Fruit fly (Drosophila melanogaster): Measurements from ENCODE around the gene CG13895.

Gene CG13895

dm6 chr3L:754612-755011, 46.6 kb upstream of the CG13895 start (continued):
- no peak for TF ChIP-seq CG11247 (GFP tag; IDR thresholded peaks at IDR 0.05)
- no peak for TF ChIP-seq Dip3 (GFP tag; optimal IDR thresholded peaks at IDR 0.05)
- TF ChIP-seq toy (GFP tag; IDR thresholded peaks at IDR 0.05), result no peak
- no peak for TF ChIP-seq CG17568 (GFP tag; optimal IDR thresholded peaks at IDR 0.05)
- no peak for TF ChIP-seq zfh1 (GFP tag; IDR thresholded peaks at IDR 0.05)
- TF ChIP-seq chn (GFP tag; optimal IDR thresholded peaks at IDR 0.05), result no peak
- no peak for TF ChIP-seq CG6683 (GFP tag; optimal IDR thresholded peaks at IDR 0.05)
- TF ChIP-seq CG6272 (GFP tag; IDR thresholded peaks at IDR 0.05), result no peak
- no peak for TF ChIP-seq ind (GFP tag; optimal IDR thresholded peaks at IDR 0.05)
- TF ChIP-seq CG11398 (GFP tag; optimal IDR thresholded peaks at IDR 0.05), result no peak
- TF ChIP-seq CG13775 (GFP tag; optimal IDR thresholded peaks at IDR 0.05), result no peak
- TF ChIP-seq phol (tag; optimal IDR thresholded peaks at IDR 0.05), result no peak
- no peak for TF ChIP-seq CG1832 (GFP tag; optimal IDR thresholded peaks at IDR 0.05)
- TF ChIP-seq Xbp1 (GFP tag; optimal IDR thresholded peaks at IDR 0.05), result peak; percentile 8
- no peak for TF ChIP-seq Dip2 (GFP tag; IDR thresholded peaks at IDR 0.05)
- TF ChIP-seq CG31365 (tag; optimal IDR thresholded peaks at IDR 0.05), result no peak
- TF ChIP-seq wdn (GFP tag; IDR thresholded peaks at IDR 0.05), result no peak
- TF ChIP-seq Dbx (GFP tag; IDR thresholded peaks at IDR 0.05), result no peak
- TF ChIP-seq pan (optimal IDR thresholded peaks at IDR 0.05), result no peak
- TF ChIP-seq pan (GFP tag; optimal IDR thresholded peaks at IDR 0.05 in 1 of 2, IDR thresholded peaks at IDR 0.05 in 1 of 2), result peak in 1 of 2 experiments; percentile 49
- no peak for TF ChIP-seq CG9215 (GFP tag; IDR thresholded peaks at IDR 0.05)
- peak; percentile 46; the same call in 1 of the 2 replicates for TF ChIP-seq CG10959 (GFP tag; IDR thresholded peaks at IDR 0.05)
- TF ChIP-seq jigr1 (GFP tag; IDR thresholded peaks at IDR 0.05), result no peak
- TF ChIP-seq grau (tag; optimal IDR thresholded peaks at IDR 0.05), result peak; percentile 3
- TF ChIP-seq Hr78 (GFP tag; optimal IDR thresholded peaks at IDR 0.05), result no peak
- no peak for TF ChIP-seq CG7963 (GFP tag; IDR thresholded peaks at IDR 0.05; ENCODE audit: partially characterized antibody)
- TF ChIP-seq Hand (GFP tag; optimal IDR thresholded peaks at IDR 0.05), result no peak
- TF ChIP-seq croc (GFP tag; conservative IDR thresholded peaks at IDR 0.05), result 0 out of 3 replicates have a peak, but pooled peaks have one; percentile 13
- no peak for TF ChIP-seq schlank (tag; optimal IDR thresholded peaks at IDR 0.05)
- no peak for TF ChIP-seq Dp (GFP tag; optimal IDR thresholded peaks at IDR 0.05)
- TF ChIP-seq Gug (GFP tag; IDR thresholded peaks at IDR 0.05), result no peak
- TF ChIP-seq CG3281 (GFP tag; optimal IDR thresholded peaks at IDR 0.05), result no peak
- peak; percentile 26 for TF ChIP-seq gsb-n (tag; optimal IDR thresholded peaks at IDR 0.05)
- TF ChIP-seq Hr3 (GFP tag; optimal IDR thresholded peaks at IDR 0.05), result no peak
- TF ChIP-seq fru (optimal IDR thresholded peaks at IDR 0.05), result no peak
- TF ChIP-seq CG18599 (GFP tag; optimal IDR thresholded peaks at IDR 0.05), result no peak
- TF ChIP-seq trh (GFP tag; optimal IDR thresholded peaks at IDR 0.05), result no peak
- TF ChIP-seq Vsx1 (GFP tag; optimal IDR thresholded peaks at IDR 0.05), result no peak
- no peak for TF ChIP-seq Lhr (GFP tag; optimal IDR thresholded peaks at IDR 0.05)
- TF ChIP-seq CG34224 (GFP tag; IDR thresholded peaks at IDR 0.05; ENCODE audit: partially characterized antibody), result no peak
- no peak for TF ChIP-seq CkIIα-i1 (GFP tag; IDR thresholded peaks at IDR 0.05)
- no peak for TF ChIP-seq sim (GFP tag; IDR thresholded peaks at IDR 0.05)
- TF ChIP-seq CG4404 (GFP tag; IDR thresholded peaks at IDR 0.05), result no peak
- TF ChIP-seq CG10321 (GFP tag; IDR thresholded peaks at IDR 0.05), result no peak
- no peak for TF ChIP-seq Atf6 (GFP tag; IDR thresholded peaks at IDR 0.05)
- TF ChIP-seq CG1603 (tag; optimal IDR thresholded peaks at IDR 0.05), result peak; percentile 35
- TF ChIP-seq fd102C (GFP tag; optimal IDR thresholded peaks at IDR 0.05), result no peak
- TF ChIP-seq chif (GFP tag; optimal IDR thresholded peaks at IDR 0.05), result peak; percentile 5 to 24
- TF ChIP-seq E2f1 (GFP tag; IDR thresholded peaks at IDR 0.05), result no peak
- no peak for TF ChIP-seq cato (GFP tag; optimal IDR thresholded peaks at IDR 0.05; ENCODE audit: borderline replicate concordance)
- no peak for TF ChIP-seq CG10565 (GFP tag; optimal IDR thresholded peaks at IDR 0.05)
- no peak for TF ChIP-seq CG4854 (GFP tag; optimal IDR thresholded peaks at IDR 0.05)

Data from whole organism, embryonic.